Fruit fly (Drosophila melanogaster): ENCODE results near the gene CG43843.

CG43843 gene

dm6 chrX:18467881-18468280 is 7.7 kb upstream of the CG43843 start (continued):
- TF ChIP-seq peb (GFP tag; IDR thresholded peaks at IDR 0.05) = no peak
- TF ChIP-seq CG3407 (GFP tag; optimal IDR thresholded peaks at IDR 0.05) = no peak
- no peak for TF ChIP-seq CG12744 (GFP tag; optimal IDR thresholded peaks at IDR 0.05)
- TF ChIP-seq lab (GFP tag; optimal IDR thresholded peaks at IDR 0.05) = peak; percentile 62
- no peak for TF ChIP-seq CG12071 (GFP tag; optimal IDR thresholded peaks at IDR 0.05)
- no peak for TF ChIP-seq CG2889 (GFP tag; IDR thresholded peaks at IDR 0.05)
- TF ChIP-seq jing (GFP tag; optimal IDR thresholded peaks at IDR 0.05) = no peak
- no peak for TF ChIP-seq nau (GFP tag; optimal IDR thresholded peaks at IDR 0.05)
- no peak for TF ChIP-seq ranshi (GFP tag; IDR thresholded peaks at IDR 0.05)
- TF ChIP-seq Dll (GFP tag; IDR thresholded peaks at IDR 0.05; ENCODE audit: partially characterized antibody) = no peak
- TF ChIP-seq psq (GFP tag; optimal IDR thresholded peaks at IDR 0.05) = no peak
- no peak for TF ChIP-seq BEAF-32 (GFP tag; optimal IDR thresholded peaks at IDR 0.05)
- TF ChIP-seq Bgb (GFP tag; IDR thresholded peaks at IDR 0.05; ENCODE audit: partially characterized antibody) = no peak
- no peak for TF ChIP-seq NC2α (GFP tag; optimal IDR thresholded peaks at IDR 0.05)
- TF ChIP-seq Mrtf (GFP tag; IDR thresholded peaks at IDR 0.05) = 0 out of 3 replicates have a peak, but pooled peaks have one; percentile 21
- TF ChIP-seq sd (tag; optimal IDR thresholded peaks at IDR 0.05) = no peak
- no peak for TF ChIP-seq knrl (GFP tag; IDR thresholded peaks at IDR 0.05; ENCODE audit: partially characterized antibody)
- peak; percentile 61 for TF ChIP-seq Fer1 (GFP tag; optimal IDR thresholded peaks at IDR 0.05)
- TF ChIP-seq Jarid2 (GFP tag; optimal IDR thresholded peaks at IDR 0.05) = no peak
- peak; percentile 49 for TF ChIP-seq CG10366 (GFP tag; IDR thresholded peaks at IDR 0.05)
- no peak for TF ChIP-seq Gsc (GFP tag; IDR thresholded peaks at IDR 0.05)
- TF ChIP-seq chinmo (GFP tag; IDR thresholded peaks at IDR 0.05; ENCODE audit: partially characterized antibody) = no peak
- no peak for TF ChIP-seq eve (GFP tag; optimal IDR thresholded peaks at IDR 0.05)
- TF ChIP-seq CG7786 (GFP tag; optimal IDR thresholded peaks at IDR 0.05) = no peak
- no peak for TF ChIP-seq kni (GFP tag; optimal IDR thresholded peaks at IDR 0.05)
- TF ChIP-seq CG8944 (GFP tag; optimal IDR thresholded peaks at IDR 0.05) = no peak
- TF ChIP-seq D19B (GFP tag; optimal IDR thresholded peaks at IDR 0.05) = no peak
- TF ChIP-seq CG4617 (GFP tag; optimal IDR thresholded peaks at IDR 0.05; ENCODE audit: borderline replicate concordance) = no peak
- TF ChIP-seq schlank (tag; optimal IDR thresholded peaks at IDR 0.05) = no peak
- no peak for TF ChIP-seq CG5180 (GFP tag; optimal IDR thresholded peaks at IDR 0.05)
- TF ChIP-seq CG16813 (GFP tag; IDR thresholded peaks at IDR 0.05; ENCODE audit: partially characterized antibody) = no peak
- TF ChIP-seq Adf1 (GFP tag; IDR thresholded peaks at IDR 0.05) = no peak
- no peak for TF ChIP-seq fd102C (GFP tag; optimal IDR thresholded peaks at IDR 0.05)
- no peak for TF ChIP-seq dmrt11E (tag; optimal IDR thresholded peaks at IDR 0.05)
- TF ChIP-seq MESR4 (GFP tag; optimal IDR thresholded peaks at IDR 0.05) = no peak
- no peak for TF ChIP-seq toy (GFP tag; IDR thresholded peaks at IDR 0.05)
- TF ChIP-seq Stat92E (GFP tag; optimal IDR thresholded peaks at IDR 0.05) = no peak
- no peak for TF ChIP-seq CG8089 (GFP tag; optimal IDR thresholded peaks at IDR 0.05)
- no peak for TF ChIP-seq Hr78 (GFP tag; optimal IDR thresholded peaks at IDR 0.05)
- TF ChIP-seq Doc3 (GFP tag; IDR thresholded peaks at IDR 0.05; ENCODE audit: partially characterized antibody) = no peak
- no peak for TF ChIP-seq exex (tag; optimal IDR thresholded peaks at IDR 0.05)
- TF ChIP-seq CG2712 (tag; optimal IDR thresholded peaks at IDR 0.05) = no peak
- no peak for TF ChIP-seq Mes4 (GFP tag; optimal IDR thresholded peaks at IDR 0.05)
- peak; percentile 51 for TF ChIP-seq CG2678 (tag; optimal IDR thresholded peaks at IDR 0.05)
- TF ChIP-seq CG11398 (GFP tag; optimal IDR thresholded peaks at IDR 0.05) = no peak
- no peak for TF ChIP-seq HmgD (GFP tag; optimal IDR thresholded peaks at IDR 0.05)
- no peak for TF ChIP-seq unc-4 (GFP tag; IDR thresholded peaks at IDR 0.05; ENCODE audit: partially characterized antibody)
- TF ChIP-seq CG6813 (GFP tag; optimal IDR thresholded peaks at IDR 0.05) = no peak
- no peak for TF ChIP-seq da (GFP tag; optimal IDR thresholded peaks at IDR 0.05)
- no peak for TF ChIP-seq CG16779 (GFP tag; IDR thresholded peaks at IDR 0.05)
